Worm (Caenorhabditis elegans) whole organism, L4/young adult: ENCODE results near the gene ltah-1.2.

Experiments
- dao-5 ChIP-seq: sonication (generic microtip); optimal IDR thresholded peaks from 2 replicates; lab custom pipeline; 2016; ENCODE audit warnings: missing genotype, missing genetic modification characterization, moderate library complexity, missing compliant biosample characterization
- him-1 ChIP-seq: sonication (generic microtip); optimal IDR thresholded peaks from 2 replicates; lab custom pipeline; 2016; ENCODE audit warnings: missing genotype, missing genetic modification reagents, missing genetic modification characterization, missing compliant biosample characterization

DNA sequence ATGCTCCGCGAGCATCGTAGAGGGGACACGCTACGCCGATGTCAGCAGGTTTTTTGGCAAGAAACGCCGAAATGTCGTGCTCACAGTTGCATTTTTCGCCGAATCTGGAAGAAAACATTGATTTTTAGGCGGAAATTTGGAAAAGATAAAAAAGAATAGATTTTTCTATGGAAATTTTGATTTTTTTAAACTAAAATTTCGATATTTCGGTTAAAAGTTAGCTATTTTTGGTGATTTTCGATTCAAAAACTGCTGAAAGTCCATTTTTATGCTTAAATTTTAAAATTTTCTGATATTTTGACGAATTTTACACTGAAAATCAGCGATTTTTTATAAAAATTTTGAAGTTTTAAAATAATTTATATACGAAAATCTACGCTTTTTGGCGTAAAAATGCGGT is 15.5 kb downstream of the ltah-1.2 start:
- TF ChIP-seq dao-5 (no peak), him-1 (tag; lab: Kevin White, UChicago) (no peak)
